Fruit fly (Drosophila melanogaster) whole organism, embryonic: ENCODE measurements around the gene Veneno.

Source experiments
- Atf-2 ChIP-seq: fragments of 200-800 bp; sonication (Bioruptor generic); optimal IDR thresholded peaks from 2 replicates; lab custom pipeline; 2016; ENCODE audit warnings: missing biosample characterization, missing genetic modification characterization
- B-H2 ChIP-seq: fragments of 200-800 bp; sonication (Bioruptor generic); optimal IDR thresholded peaks from 2 replicates; lab custom pipeline; 2018; ENCODE audit warnings: missing biosample characterization, mild to moderate bottlenecking, missing genetic modification characterization
- BEAF-32 ChIP-seq: fragments of 200-800 bp; sonication (Bioruptor generic); optimal IDR thresholded peaks from 3 replicates; lab custom pipeline; 2017; ENCODE audit warnings: missing biosample characterization, missing genetic modification characterization, mild to moderate bottlenecking, moderate library complexity, missing genetic modification reagents
- CG11093 ChIP-seq: fragments of 200-800 bp; sonication (Bioruptor generic); IDR thresholded peaks from 3 replicates; pipeline ENCODE4 v1.3.6; 2022; ENCODE audit warnings: missing biosample characterization, missing genetic modification characterization
- CG13123 ChIP-seq: fragments of 200-800 bp; sonication (Bioruptor generic); optimal IDR thresholded peaks from 2 replicates; lab custom pipeline; 2016; ENCODE audit warnings: missing biosample characterization, missing genetic modification characterization
- CG13424 ChIP-seq: fragments of 200-800 bp; sonication (Bioruptor generic); optimal IDR thresholded peaks from 2 replicates; lab custom pipeline; 2019; ENCODE audit warnings: missing biosample characterization, mild to moderate bottlenecking, missing genetic modification characterization, moderate library complexity
- CG14860 ChIP-seq: fragments of 200-800 bp; sonication (Bioruptor generic); IDR thresholded peaks from 3 replicates; pipeline ENCODE4 v1.3.6; 2022; ENCODE audit warnings: missing biosample characterization, missing genetic modification characterization; ENCODE audit not compliant: partially characterized antibody
- CG16813 ChIP-seq: fragments of 200-800 bp; sonication (Bioruptor generic); IDR thresholded peaks from 3 replicates; pipeline ENCODE4 v1.3.6; 2022; ENCODE audit warnings: missing biosample characterization, missing genetic modification characterization; ENCODE audit not compliant: partially characterized antibody
- CG17186 ChIP-seq: fragments of 200-800 bp; sonication (Bioruptor generic); optimal IDR thresholded peaks from 3 replicates; lab custom pipeline; 2017; ENCODE audit warnings: missing biosample characterization, missing genetic modification reagents, missing genetic modification characterization
- CG18011 ChIP-seq: fragments of 200-800 bp; sonication (Bioruptor generic); optimal IDR thresholded peaks from 2 replicates; lab custom pipeline; 2017; ENCODE audit warnings: missing biosample characterization, missing genetic modification characterization, mild to moderate bottlenecking, moderate library complexity, missing genotype
- CG6689 ChIP-seq: fragments of 200-800 bp; sonication (Bioruptor generic); IDR thresholded peaks from 2 replicates; pipeline ENCODE4 v1.3.6; 2022; ENCODE audit warnings: missing biosample characterization, missing genetic modification characterization
- CG7357 ChIP-seq: fragments of 200-800 bp; sonication (Bioruptor generic); IDR thresholded peaks from 3 replicates; pipeline ENCODE4 v1.3.6; 2022; ENCODE audit warnings: missing biosample characterization, missing genetic modification characterization
- Dip3 ChIP-seq: fragments of 200-800 bp; sonication (Bioruptor generic); optimal IDR thresholded peaks from 3 replicates; lab custom pipeline; 2016; ENCODE audit warnings: missing biosample characterization, missing genetic modification characterization
- E2f1 ChIP-seq: fragments of 200-800 bp; sonication (Bioruptor generic); IDR thresholded peaks from 2 replicates; pipeline ENCODE4 v1.3.6; 2022; ENCODE audit warnings: missing biosample characterization, missing genetic modification characterization
- E2f2 ChIP-seq: fragments of 200-800 bp; sonication (Bioruptor generic); IDR thresholded peaks from 2 replicates; pipeline ENCODE4 v1.3.6; 2022; ENCODE audit warnings: missing biosample characterization, missing genetic modification characterization
- Ets65A ChIP-seq: fragments of 200-800 bp; sonication (Bioruptor generic); peaks from one replicate; lab custom pipeline; 2016; ENCODE audit warnings: missing biosample characterization, missing genetic modification characterization
- Hand ChIP-seq: fragments of 200-800 bp; sonication (Bioruptor generic); optimal IDR thresholded peaks from 2 replicates; lab custom pipeline; 2017; ENCODE audit warnings: mild to moderate bottlenecking, missing biosample characterization, missing genetic modification reagents, missing genetic modification characterization
- HmgD ChIP-seq: fragments of 200-800 bp; sonication (Bioruptor generic); optimal IDR thresholded peaks from 3 replicates; lab custom pipeline; 2016; ENCODE audit warnings: missing biosample characterization, missing genetic modification characterization
- Hmr ChIP-seq: fragments of 200-800 bp; sonication (Bioruptor generic); optimal IDR thresholded peaks from 3 replicates; lab custom pipeline; 2017; ENCODE audit warnings: mild to moderate bottlenecking, missing biosample characterization, missing genetic modification reagents, missing genetic modification characterization
- Kr ChIP-seq: fragments of 200-800 bp; sonication (Bioruptor generic); optimal IDR thresholded peaks from 2 replicates; lab custom pipeline; 2017; ENCODE audit warnings: missing biosample characterization, mild to moderate bottlenecking, missing genetic modification characterization
- Lhr ChIP-seq: fragments of 200-800 bp; sonication (Bioruptor generic); optimal IDR thresholded peaks from 3 replicates; lab custom pipeline; 2017; ENCODE audit warnings: mild to moderate bottlenecking, missing biosample characterization, missing genetic modification reagents, missing genetic modification characterization
- MTF-1 ChIP-seq: fragments of 200-800 bp; sonication (Bioruptor generic); optimal IDR thresholded peaks from 2 replicates; lab custom pipeline; 2018; ENCODE audit warnings: missing biosample characterization, mild to moderate bottlenecking, missing genetic modification characterization, borderline replicate concordance
- Med ChIP-seq: fragments of 200-800 bp; sonication (Bioruptor generic); peaks from one replicate; lab custom pipeline; 2016; ENCODE audit warnings: missing biosample characterization, missing genetic modification characterization, mild to moderate bottlenecking, inconsistent platforms, moderate library complexity
- Mes4 ChIP-seq: fragments of 200-800 bp; sonication (Bioruptor generic); optimal IDR thresholded peaks from 2 replicates; lab custom pipeline; 2016; ENCODE audit warnings: missing biosample characterization, missing genetic modification characterization
- Nf-YA ChIP-seq: fragments of 200-800 bp; sonication (Bioruptor generic); IDR thresholded peaks from 2 replicates; pipeline ENCODE4 v1.3.6; 2022; ENCODE audit warnings: missing biosample characterization, missing genetic modification characterization
- Nf-YB ChIP-seq: fragments of 200-800 bp; sonication (Bioruptor generic); optimal IDR thresholded peaks from 3 replicates; lab custom pipeline; 2019; ENCODE audit warnings: missing biosample characterization, mild to moderate bottlenecking, missing genetic modification characterization, moderate library complexity
- NfI ChIP-seq: fragments of 200-800 bp; sonication (Bioruptor generic); optimal IDR thresholded peaks from 3 replicates; lab custom pipeline; 2018; ENCODE audit warnings: missing biosample characterization, mild to moderate bottlenecking, missing genetic modification characterization, moderate library complexity
- Pdp1 ChIP-seq, 2 experiments: fragments of 200-800 bp; sonication (Bioruptor generic); optimal IDR thresholded peaks; 3 replicates each; lab custom pipeline; 2016; ENCODE audit warnings: missing biosample characterization in 2 of 2, missing genetic modification characterization in 2 of 2, mild to moderate bottlenecking in 1 of 2, moderate library complexity in 1 of 2
- Ptx1 ChIP-seq: fragments of 200-800 bp; sonication (Bioruptor generic); IDR thresholded peaks from 2 replicates; pipeline ENCODE4 v1.3.6; 2022; ENCODE audit warnings: missing biosample characterization, missing genetic modification characterization
- Usf ChIP-seq: fragments of 200-800 bp; sonication (Bioruptor generic); optimal IDR thresholded peaks from 2 replicates; lab custom pipeline; 2017; ENCODE audit warnings: missing genotype, missing biosample characterization, missing genetic modification characterization
- al ChIP-seq: fragments of 200-800 bp; sonication (Bioruptor generic); IDR thresholded peaks from 2 replicates; pipeline ENCODE4 v1.3.6; 2022; ENCODE audit warnings: missing biosample characterization, missing genetic modification characterization
- ara ChIP-seq: fragments of 200-800 bp; sonication (Bioruptor generic); IDR thresholded peaks from 2 replicates; pipeline ENCODE4 v1.3.6; 2022; ENCODE audit warnings: missing biosample characterization, missing genetic modification characterization
- corto ChIP-seq: fragments of 200-800 bp; sonication (Bioruptor generic); optimal IDR thresholded peaks from 2 replicates; lab custom pipeline; 2016; ENCODE audit warnings: missing biosample characterization, mild to moderate bottlenecking, missing genetic modification characterization, moderate library complexity
- fd64A ChIP-seq: fragments of 200-800 bp; sonication (Bioruptor generic); optimal IDR thresholded peaks from 3 replicates; lab custom pipeline; 2018; ENCODE audit warnings: missing biosample characterization, mild to moderate bottlenecking, missing genetic modification characterization
- gce ChIP-seq: fragments of 200-800 bp; sonication (Bioruptor generic); IDR thresholded peaks from 3 replicates; pipeline ENCODE4 v1.3.6; 2022; ENCODE audit warnings: missing biosample characterization, missing genetic modification characterization
- grau ChIP-seq: fragments of 200-800 bp; optimal IDR thresholded peaks from 3 replicates; lab custom pipeline; 2019; ENCODE audit warnings: missing biosample characterization, mild to moderate bottlenecking, missing genetic modification characterization, moderate library complexity
- insv ChIP-seq, 2 experiments: fragments of 200-800 bp; sonication (Bioruptor generic); optimal IDR thresholded peaks; 3 replicates each; lab custom pipeline; 2016 to 2018; ENCODE audit warnings: missing biosample characterization in 2 of 2, missing genetic modification characterization in 2 of 2
- ken ChIP-seq: fragments of 200-800 bp; sonication (Bioruptor generic); IDR thresholded peaks from 3 replicates; pipeline ENCODE4 v1.3.6; 2022; ENCODE audit warnings: missing biosample characterization, missing genetic modification characterization
- pum ChIP-seq: fragments of 200-800 bp; sonication (Bioruptor generic); optimal IDR thresholded peaks from 2 replicates; lab custom pipeline; 2016; ENCODE audit warnings: missing biosample characterization, missing genetic modification characterization
- ro ChIP-seq: fragments of 200-800 bp; sonication (Bioruptor generic); IDR thresholded peaks from 2 replicates; pipeline ENCODE4 v1.3.6; 2022; ENCODE audit warnings: missing biosample characterization, missing genetic modification characterization
- salm ChIP-seq: fragments of 200-800 bp; sonication (Bioruptor generic); optimal IDR thresholded peaks from 2 replicates; lab custom pipeline; 2018; ENCODE audit warnings: missing biosample characterization, mild to moderate bottlenecking, missing genetic modification characterization
- slp2 ChIP-seq: fragments of 200-800 bp; sonication (Bioruptor generic); optimal IDR thresholded peaks from 2 replicates; lab custom pipeline; 2016; ENCODE audit warnings: missing biosample characterization, missing genetic modification characterization
- sob ChIP-seq: fragments of 200-800 bp; sonication (Bioruptor generic); IDR thresholded peaks from 2 replicates; pipeline ENCODE4 v1.3.6; 2022; ENCODE audit warnings: missing biosample characterization, missing genetic modification characterization
- tgo ChIP-seq: fragments of 200-800 bp; sonication (Bioruptor generic); IDR thresholded peaks from 3 replicates; pipeline ENCODE4 v1.3.6; 2022; ENCODE audit warnings: missing biosample characterization, missing genetic modification characterization
- trem ChIP-seq: fragments of 200-800 bp; optimal IDR thresholded peaks from 3 replicates; lab custom pipeline; 2019; ENCODE audit warnings: missing biosample characterization, mild to moderate bottlenecking, missing genetic modification characterization, moderate library complexity
- twi ChIP-seq: fragments of 200-800 bp; optimal IDR thresholded peaks from 2 replicates; lab custom pipeline; 2019; ENCODE audit warnings: missing biosample characterization, mild to moderate bottlenecking, missing genetic modification characterization, moderate library complexity
- vfl ChIP-seq: fragments of 200-800 bp; sonication (Bioruptor generic); optimal IDR thresholded peaks from 2 replicates; lab custom pipeline; 2016; ENCODE audit warnings: missing biosample characterization, missing genetic modification characterization
- vnd ChIP-seq: fragments of 200-800 bp; sonication (Bioruptor generic); IDR thresholded peaks from 3 replicates; pipeline ENCODE4 v1.3.6; 2022; ENCODE audit warnings: missing biosample characterization, missing genetic modification characterization; ENCODE audit not compliant: partially characterized antibody
- zf30C ChIP-seq: fragments of 200-800 bp; sonication (Bioruptor generic); optimal IDR thresholded peaks from 3 replicates; lab custom pipeline; 2018; ENCODE audit warnings: missing biosample characterization, mild to moderate bottlenecking, missing genetic modification characterization

The Veneno gene

DNA sequence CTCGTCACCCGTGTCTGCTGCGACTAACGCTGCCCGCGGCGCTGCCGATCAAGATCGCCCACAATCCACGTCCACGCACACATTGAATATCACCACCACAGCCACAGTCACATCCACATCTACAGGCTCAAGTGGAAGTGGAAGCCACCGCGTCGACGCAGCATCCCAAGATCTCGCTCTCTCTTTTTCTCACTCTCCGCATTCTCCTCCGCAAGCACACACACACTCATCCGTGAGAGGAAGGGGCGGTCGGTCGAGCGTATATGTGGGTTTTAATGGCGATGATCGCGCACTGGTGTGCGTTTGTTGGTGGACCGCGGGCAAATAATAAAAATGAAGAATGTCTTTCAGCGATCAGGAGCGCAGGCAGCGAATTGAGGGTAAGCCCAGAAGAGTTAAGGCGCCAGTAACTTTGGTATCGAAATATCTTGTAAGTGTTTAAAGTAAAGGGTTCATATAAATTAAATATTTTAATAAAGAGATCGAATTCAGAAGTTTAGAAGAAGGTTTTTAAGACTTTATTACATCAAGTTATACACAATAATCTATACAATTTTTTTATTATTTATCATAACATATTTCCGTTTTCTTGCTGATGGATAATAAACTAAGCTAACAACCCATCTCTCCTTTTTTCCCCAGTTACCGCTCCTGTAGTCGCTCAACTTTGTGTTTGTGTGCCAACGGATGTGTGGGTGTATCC is 28.4 kb downstream of the Veneno start, which contains the start of gene Poxm (continued):
- TF ChIP-seq Ets65A (peak; percentile 98), Mes4 (GFP tag; lab: Kevin White, UChicago) (no peak), Nf-YA (GFP tag; lab: Robert Waterston, UW) (peak; percentile 21; the same call in 1 of the 2 replicates), ken (GFP tag; lab: Robert Waterston, UW) (peak; percentile 54; the same call in 2 of the 3 replicates), al (GFP tag; lab: Robert Waterston, UW) (peak; percentile 84), slp2 (GFP tag; lab: Kevin White, UChicago) (peak; percentile 64), E2f1 (GFP tag; lab: Robert Waterston, UW) (peak; percentile 91), CG14860 (GFP tag; lab: Robert Waterston, UW) (no peak), Lhr (GFP tag; lab: Kevin White, UChicago) (peak; percentile 69), gce (GFP tag; lab: Robert Waterston, UW) (peak; percentile 72; the same call in 2 of the 3 replicates), BEAF-32 (GFP tag; lab: Kevin White, UChicago) (peak; percentile 5), Ptx1 (peak; percentile 94), Hmr (peak; percentile 82), Dip3 (peak; percentile 19), Atf-2 (peak; percentile 68), Hand (GFP tag; lab: Kevin White, UChicago) (no peak), pum (GFP tag; lab: Kevin White, UChicago) (peak; percentile 74), insv (GFP tag; optimal IDR thresholded peaks at IDR 0.05; lab: Kevin White, UChicago) (peak in 1 of 2 experiments; percentile 19), E2f2 (GFP tag; lab: Robert Waterston, UW) (peak; percentile 53; the same call in 1 of the 2 replicates), grau (tag; lab: Kevin White, UChicago) (peak; percentile 93), salm (tag; lab: Kevin White, UChicago) (peak; percentile 77), Nf-YB (GFP tag; lab: Kevin White, UChicago) (peak; percentile 94), Kr (GFP tag; lab: Kevin White, UChicago) (peak; percentile 36), NfI (GFP tag; lab: Kevin White, UChicago) (peak; percentile 88), HmgD (GFP tag; lab: Kevin White, UChicago) (peak; percentile 6), CG16813 (peak; percentile 56), Usf (GFP tag; lab: Kevin White, UChicago) (peak; percentile 91), CG6689 (peak; percentile 94), CG11093 (GFP tag; lab: Robert Waterston, UW) (peak; percentile 92), MTF-1 (no peak), trem (tag; lab: Kevin White, UChicago) (peak; percentile 87), CG17186 (GFP tag; lab: Kevin White, UChicago) (peak; percentile 49), vnd (GFP tag; lab: Robert Waterston, UW) (no peak), CG13123 (GFP tag; lab: Kevin White, UChicago) (peak; percentile 74), tgo (GFP tag; lab: Robert Waterston, UW) (peak; percentile 91), vfl (GFP tag; lab: Kevin White, UChicago) (peak; percentile 58), fd64A (GFP tag; lab: Kevin White, UChicago) (no peak), CG13424 (peak; percentile 94), corto (peak; percentile 0), ro (GFP tag; lab: Robert Waterston, UW) (peak; percentile 86), twi (tag; lab: Kevin White, UChicago) (peak; percentile 90), zf30C (GFP tag; lab: Kevin White, UChicago) (no peak), ara (GFP tag; lab: Robert Waterston, UW) (peak; percentile 84), B-H2 (GFP tag; lab: Kevin White, UChicago) (peak; percentile 39), sob (GFP tag; lab: Robert Waterston, UW) (peak; percentile 85), CG18011 (GFP tag; lab: Kevin White, UChicago) (no peak), CG7357 (peak; percentile 87), Pdp1 (GFP tag; optimal IDR thresholded peaks at IDR 0.05; lab: Kevin White, UChicago) (peak; percentile 76 to 77), Med (peak; percentile 90)
